Worm (Caenorhabditis elegans) whole organism, midembryonic: ENCODE results near the gene atgp-2.

Experiments
- cog-1 ChIP-seq: sonication (generic microtip); optimal IDR thresholded peaks from 2 replicates; lab custom pipeline; 2016; ENCODE audit warnings: missing genetic modification characterization, missing compliant biosample characterization
- klf-2 ChIP-seq: fragments of 200-800 bp; sonication (Bioruptor generic); conservative IDR thresholded peaks from 2 replicates; pipeline ENCODE4 v1.3.6; 2022; ENCODE audit warnings: missing genetic modification reagents, missing genetic modification characterization, missing compliant biosample characterization
- med-1 ChIP-seq: sonication (generic microtip); optimal IDR thresholded peaks from 2 replicates; lab custom pipeline; 2017; ENCODE audit warnings: missing genetic modification characterization, mild to moderate bottlenecking, missing compliant biosample characterization, antibody characterized with exemption, missing genetic modification reagents; ENCODE audit not compliant: insufficient read depth
- ref-1 ChIP-seq: fragments of 200-800 bp; sonication (Bioruptor generic); conservative IDR thresholded peaks from 2 replicates; pipeline ENCODE4 v1.3.6; 2022; ENCODE audit warnings: missing genetic modification reagents, missing genetic modification characterization, missing compliant biosample characterization
- tab-1 ChIP-seq: fragments of 200-800 bp; sonication (Bioruptor generic); IDR thresholded peaks from 2 replicates; pipeline ENCODE4 v1.3.6; 2022; ENCODE audit warnings: missing genetic modification characterization, missing compliant biosample characterization
- ztf-23 ChIP-seq: fragments of 200-800 bp; sonication (Bioruptor generic); IDR thresholded peaks from 2 replicates; pipeline ENCODE4 v1.3.6; 2022; ENCODE audit warnings: missing genetic modification reagents, missing genetic modification characterization, missing compliant biosample characterization

DNA sequence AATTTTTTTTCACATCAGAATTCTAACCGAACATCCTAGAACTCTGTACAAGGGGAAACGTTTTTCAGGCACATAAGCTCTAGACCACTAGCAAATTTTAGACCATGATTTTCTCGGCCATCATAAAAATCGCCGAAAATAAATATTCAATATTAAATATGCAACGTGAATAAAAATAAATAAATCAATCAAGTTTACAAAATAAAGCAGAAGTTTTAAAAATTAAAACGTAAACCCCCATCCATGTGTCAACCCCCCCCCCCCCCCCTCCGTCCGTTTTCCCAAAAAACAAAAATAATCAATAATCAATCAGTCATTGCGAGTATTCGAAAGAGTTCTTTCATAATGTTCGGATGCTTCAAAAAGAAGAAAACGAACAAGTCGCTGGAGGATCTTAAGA, 50.6 kb downstream of the atgp-2 start, which contains the start of gene catp-4:
- TF ChIP-seq tab-1 (GFP tag; lab: Robert Waterston, UW) (no peak), ztf-23 (GFP tag; lab: Robert Waterston, UW) (no peak), cog-1 (tag; lab: Kevin White, UChicago) (no peak), ref-1 (no peak), med-1 (no peak), klf-2 (GFP tag; lab: Robert Waterston, UW) (no peak)
